Fruit fly (Drosophila melanogaster) whole organism, prepupa: ENCODE results near the gene dos.

Experiments used
- Blimp-1 ChIP-seq: fragments of 200-800 bp; sonication (Bioruptor generic); optimal IDR thresholded peaks from 3 replicates; lab custom pipeline; 2017; ENCODE audit warnings: missing biosample characterization, missing genetic modification characterization, mild to moderate bottlenecking, moderate library complexity, missing genetic modification reagents
- CG10631 ChIP-seq: fragments of 200-800 bp; sonication (Bioruptor generic); optimal IDR thresholded peaks from 2 replicates; lab custom pipeline; 2016; ENCODE audit warnings: missing biosample characterization, missing genetic modification characterization
- CG6854 ChIP-seq: fragments of 200-800 bp; sonication (Bioruptor generic); optimal IDR thresholded peaks from 2 replicates; lab custom pipeline; 2017; ENCODE audit warnings: missing biosample characterization, mild to moderate bottlenecking, missing genetic modification characterization
- CG9139 ChIP-seq: fragments of 200-800 bp; sonication (Bioruptor generic); optimal IDR thresholded peaks from 3 replicates; lab custom pipeline; 2017; ENCODE audit warnings: missing biosample characterization, mild to moderate bottlenecking, missing genetic modification characterization
- Eip75B ChIP-seq: fragments of 200-800 bp; sonication (Bioruptor generic); optimal IDR thresholded peaks from 3 replicates; lab custom pipeline; 2016; ENCODE audit warnings: missing biosample characterization, missing genetic modification characterization
- Ets21C ChIP-seq: fragments of 200-800 bp; sonication (Bioruptor generic); optimal IDR thresholded peaks from 3 replicates; lab custom pipeline; 2016; ENCODE audit warnings: missing biosample characterization, missing genetic modification characterization
- Hr38 ChIP-seq: sonication (Bioruptor generic); optimal IDR thresholded peaks from 2 replicates; lab custom pipeline; 2016; ENCODE audit warnings: missing biosample characterization, missing genetic modification characterization
- Hr39 ChIP-seq: fragments of 200-800 bp; sonication (Bioruptor generic); optimal IDR thresholded peaks from 2 replicates; lab custom pipeline; 2016; ENCODE audit warnings: missing biosample characterization, missing genetic modification characterization
- OdsH ChIP-seq: fragments of 200-800 bp; sonication (Bioruptor generic); optimal IDR thresholded peaks from 3 replicates; lab custom pipeline; 2016; ENCODE audit warnings: missing biosample characterization, missing genetic modification characterization
- Sox102F ChIP-seq: fragments of 200-800 bp; sonication (Bioruptor generic); optimal IDR thresholded peaks from 2 replicates; lab custom pipeline; 2016; ENCODE audit warnings: missing biosample characterization, mild to moderate bottlenecking, missing genetic modification characterization
- acj6 ChIP-seq: fragments of 200-800 bp; sonication (Bioruptor generic); optimal IDR thresholded peaks from 3 replicates; lab custom pipeline; 2016; ENCODE audit warnings: missing biosample characterization, missing genetic modification characterization
- eg ChIP-seq: fragments of 200-800 bp; sonication (Bioruptor generic); IDR thresholded peaks from 3 replicates; pipeline ENCODE4 v1.3.6; 2022; ENCODE audit warnings: missing biosample characterization, missing genetic modification characterization

DNA sequence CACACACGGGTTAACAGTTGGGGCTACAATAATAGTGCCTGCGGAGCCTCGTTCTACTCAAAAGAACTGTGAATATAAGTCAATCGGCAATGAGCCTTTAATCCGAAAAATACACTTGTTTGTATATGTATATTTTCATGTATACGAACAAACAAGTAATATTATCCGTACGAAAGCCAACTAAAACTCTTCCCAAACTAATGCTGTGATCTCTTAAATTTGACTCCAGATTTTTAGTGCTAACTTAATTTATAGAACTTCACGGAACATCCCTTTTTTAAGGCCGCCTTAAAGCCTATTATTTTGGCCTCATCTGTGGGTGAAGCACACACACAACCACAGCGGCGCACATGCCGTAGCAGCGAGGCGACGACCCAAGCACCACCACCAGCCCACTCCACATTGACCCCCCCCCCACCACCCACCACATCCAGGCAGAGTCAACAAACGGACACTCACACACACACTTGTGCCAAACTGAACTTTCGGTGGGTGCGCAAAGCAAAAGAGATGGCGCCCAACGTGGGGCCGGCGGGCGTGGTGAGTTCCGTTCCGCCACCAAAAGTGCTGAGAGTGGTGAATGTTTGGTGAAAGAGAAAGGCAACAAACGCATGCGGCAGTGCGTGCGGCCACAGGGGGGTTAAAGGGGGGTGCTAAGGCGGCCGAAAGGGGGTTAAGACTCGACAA is 5.0 kb upstream of the dos start:
- TF ChIP-seq CG6854 (GFP tag; lab: Kevin White, UChicago) (no peak), Blimp-1 (GFP tag; lab: Kevin White, UChicago) (peak; percentile 21), Ets21C (GFP tag; lab: Kevin White, UChicago) (peak; percentile 7), Eip75B (GFP tag; lab: Kevin White, UChicago) (peak; percentile 78), Sox102F (peak; percentile 22), CG10631 (GFP tag; lab: Kevin White, UChicago) (peak; percentile 83), OdsH (GFP tag; lab: Kevin White, UChicago) (peak; percentile 85), acj6 (GFP tag; lab: Kevin White, UChicago) (peak; percentile 75), CG9139 (GFP tag; lab: Kevin White, UChicago) (peak; percentile 81), Hr39 (GFP tag; lab: Kevin White, UChicago) (peak; percentile 70), eg (GFP tag; lab: Robert Waterston, UW) (peak; percentile 72), Hr38 (GFP tag; lab: Kevin White, UChicago) (no peak)
